Fruit fly (Drosophila melanogaster) whole organism, embryonic: ENCODE measurements around the gene ClC-a.

Source experiments
- ATbp ChIP-seq: fragments of 200-800 bp; sonication (Bioruptor generic); optimal IDR thresholded peaks from 2 replicates; lab custom pipeline; 2017; ENCODE audit warnings: missing biosample characterization, mild to moderate bottlenecking, missing genetic modification characterization, missing genetic modification reagents
- Bteb2 ChIP-seq: fragments of 200-800 bp; sonication (Bioruptor generic); optimal IDR thresholded peaks from 2 replicates; lab custom pipeline; 2016; ENCODE audit warnings: missing biosample characterization, missing genetic modification characterization
- CG11723 ChIP-seq: fragments of 200-800 bp; sonication (Bioruptor generic); optimal IDR thresholded peaks from 2 replicates; lab custom pipeline; 2017; ENCODE audit warnings: missing biosample characterization, mild to moderate bottlenecking, missing genetic modification characterization
- CG12071 ChIP-seq: fragments of 200-800 bp; sonication (Bioruptor generic); optimal IDR thresholded peaks from 3 replicates; lab custom pipeline; 2018; ENCODE audit warnings: missing biosample characterization, mild to moderate bottlenecking, missing genetic modification characterization
- CG12236 ChIP-seq: fragments of 200-800 bp; sonication (Bioruptor generic); optimal IDR thresholded peaks from 2 replicates; lab custom pipeline; 2016; ENCODE audit warnings: missing biosample characterization, missing genetic modification characterization
- CG12391 ChIP-seq: fragments of 200-800 bp; sonication (Bioruptor generic); optimal IDR thresholded peaks from 3 replicates; lab custom pipeline; 2018; ENCODE audit warnings: missing biosample characterization, mild to moderate bottlenecking, missing genetic modification characterization, moderate library complexity
- CG12744 ChIP-seq: fragments of 200-800 bp; sonication (Bioruptor generic); optimal IDR thresholded peaks from 2 replicates; lab custom pipeline; 2016; ENCODE audit warnings: missing biosample characterization, missing genetic modification characterization
- CG15479 ChIP-seq: fragments of 200-800 bp; sonication (Bioruptor generic); optimal IDR thresholded peaks from 3 replicates; lab custom pipeline; 2019; ENCODE audit warnings: missing biosample characterization, mild to moderate bottlenecking, missing genetic modification characterization, moderate library complexity
- CG15696 ChIP-seq: fragments of 200-800 bp; sonication (Bioruptor generic); optimal IDR thresholded peaks from 2 replicates; lab custom pipeline; 2019; ENCODE audit warnings: missing biosample characterization, mild to moderate bottlenecking, missing genetic modification characterization, moderate library complexity
- CG1792 ChIP-seq: fragments of 200-800 bp; sonication (Bioruptor generic); optimal IDR thresholded peaks from 2 replicates; lab custom pipeline; 2016; ENCODE audit warnings: missing biosample characterization, missing genetic modification characterization
- CG18011 ChIP-seq: fragments of 200-800 bp; sonication (Bioruptor generic); optimal IDR thresholded peaks from 2 replicates; lab custom pipeline; 2017; ENCODE audit warnings: missing biosample characterization, missing genetic modification characterization, mild to moderate bottlenecking, moderate library complexity, missing genotype
- CG32772 ChIP-seq: fragments of 200-800 bp; sonication (Bioruptor generic); IDR thresholded peaks from 2 replicates; pipeline ENCODE4 v1.3.6; 2022; ENCODE audit warnings: missing biosample characterization, missing genetic modification characterization
- CG34224 ChIP-seq: fragments of 200-800 bp; sonication (Bioruptor generic); IDR thresholded peaks from 3 replicates; pipeline ENCODE4 v1.3.6; 2022; ENCODE audit warnings: missing biosample characterization, missing genetic modification characterization; ENCODE audit not compliant: partially characterized antibody
- CG5245 ChIP-seq: fragments of 200-800 bp; sonication (Bioruptor generic); optimal IDR thresholded peaks from 3 replicates; lab custom pipeline; 2016; ENCODE audit warnings: missing biosample characterization, missing genetic modification characterization
- CG6854 ChIP-seq: fragments of 200-800 bp; sonication (Bioruptor generic); optimal IDR thresholded peaks from 3 replicates; lab custom pipeline; 2017; ENCODE audit warnings: missing biosample characterization, mild to moderate bottlenecking, missing genetic modification characterization
- CG7839 ChIP-seq: fragments of 200-800 bp; sonication (Bioruptor generic); optimal IDR thresholded peaks from 3 replicates; lab custom pipeline; 2018; ENCODE audit warnings: missing biosample characterization, mild to moderate bottlenecking, missing genetic modification characterization, moderate library complexity
- CG8281 ChIP-seq: fragments of 200-800 bp; sonication (Bioruptor generic); optimal IDR thresholded peaks from 2 replicates; lab custom pipeline; 2018; ENCODE audit warnings: missing biosample characterization, mild to moderate bottlenecking, missing genetic modification characterization, moderate library complexity
- CG8359 ChIP-seq: fragments of 200-800 bp; sonication (Bioruptor generic); optimal IDR thresholded peaks from 2 replicates; lab custom pipeline; 2017; ENCODE audit warnings: missing biosample characterization, mild to moderate bottlenecking, missing genetic modification characterization, borderline replicate concordance
- CG8765 ChIP-seq: fragments of 200-800 bp; sonication (Bioruptor generic); IDR thresholded peaks from 2 replicates; pipeline ENCODE4 v1.3.6; 2022; ENCODE audit warnings: missing biosample characterization, missing genetic modification characterization
- CG9797 ChIP-seq: fragments of 200-800 bp; sonication (Bioruptor generic); optimal IDR thresholded peaks from 3 replicates; lab custom pipeline; 2018; ENCODE audit warnings: missing biosample characterization, mild to moderate bottlenecking, missing genetic modification characterization
- CoRest ChIP-seq: fragments of 200-800 bp; sonication (Bioruptor generic); optimal IDR thresholded peaks from 3 replicates; lab custom pipeline; 2018; ENCODE audit warnings: missing biosample characterization, mild to moderate bottlenecking, missing genetic modification characterization, moderate library complexity
- D19A ChIP-seq: fragments of 200-800 bp; optimal IDR thresholded peaks from 3 replicates; lab custom pipeline; 2019; ENCODE audit warnings: missing biosample characterization, mild to moderate bottlenecking, missing genetic modification characterization, moderate library complexity
- Dbx ChIP-seq: fragments of 200-800 bp; sonication (Bioruptor generic); IDR thresholded peaks from 3 replicates; pipeline ENCODE4 v1.3.6; 2022; ENCODE audit warnings: missing biosample characterization, missing genetic modification characterization
- Dfd ChIP-seq, 2 experiments: fragments of >200 bp; optimal IDR thresholded peaks; 2 replicates each; lab custom pipeline; 2017; ENCODE audit warnings: missing biosample characterization in 2 of 2, missing genetic modification characterization in 2 of 2
- Doc2 ChIP-seq: fragments of 200-800 bp; sonication (Bioruptor generic); IDR thresholded peaks from 2 replicates; pipeline ENCODE4 v1.3.6; 2022; ENCODE audit warnings: missing biosample characterization, missing genetic modification characterization
- Dref ChIP-seq: fragments of 200-800 bp; sonication (Bioruptor generic); IDR thresholded peaks from 2 replicates; pipeline ENCODE4 v1.3.6; 2022; ENCODE audit warnings: missing biosample characterization, missing genetic modification characterization
- Fer2 ChIP-seq: fragments of 200-800 bp; sonication (Bioruptor generic); optimal IDR thresholded peaks from 2 replicates; lab custom pipeline; 2018; ENCODE audit warnings: missing biosample characterization, mild to moderate bottlenecking, missing genetic modification characterization, moderate library complexity
- Nf-YA ChIP-seq: fragments of 200-800 bp; sonication (Bioruptor generic); IDR thresholded peaks from 2 replicates; pipeline ENCODE4 v1.3.6; 2022; ENCODE audit warnings: missing biosample characterization, missing genetic modification characterization
- PHDP ChIP-seq: fragments of 200-800 bp; sonication (Bioruptor generic); optimal IDR thresholded peaks from 3 replicates; lab custom pipeline; 2018; ENCODE audit warnings: missing biosample characterization, mild to moderate bottlenecking, missing genetic modification characterization, moderate library complexity
- Rfx ChIP-seq: fragments of 200-800 bp; sonication (Bioruptor generic); IDR thresholded peaks from 2 replicates; pipeline ENCODE4 v1.3.6; 2022; ENCODE audit warnings: missing biosample characterization, missing genetic modification characterization
- Vsx1 ChIP-seq: fragments of 200-800 bp; sonication (Bioruptor generic); optimal IDR thresholded peaks from 2 replicates; lab custom pipeline; 2017; ENCODE audit warnings: missing biosample characterization, mild to moderate bottlenecking, missing genetic modification characterization, missing genetic modification reagents
- aop ChIP-seq: fragments of 200-800 bp; sonication (Bioruptor generic); IDR thresholded peaks from 2 replicates; pipeline ENCODE4 v1.3.6; 2022; ENCODE audit warnings: missing biosample characterization, missing genetic modification characterization
- ara ChIP-seq: fragments of 200-800 bp; sonication (Bioruptor generic); IDR thresholded peaks from 2 replicates; pipeline ENCODE4 v1.3.6; 2022; ENCODE audit warnings: missing biosample characterization, missing genetic modification characterization
- az2 ChIP-seq: fragments of 200-800 bp; sonication (Bioruptor generic); optimal IDR thresholded peaks from 3 replicates; lab custom pipeline; 2016; ENCODE audit warnings: missing biosample characterization, missing genetic modification characterization
- bowl ChIP-seq: fragments of 200-800 bp; sonication (Bioruptor generic); IDR thresholded peaks from 2 replicates; pipeline ENCODE4 v1.3.6; 2022; ENCODE audit warnings: missing biosample characterization, missing genetic modification characterization
- cas ChIP-seq: fragments of 200-800 bp; sonication (Bioruptor generic); IDR thresholded peaks from 2 replicates; pipeline ENCODE4 v1.3.6; 2022; ENCODE audit warnings: missing biosample characterization, missing genetic modification characterization
- danr ChIP-seq: fragments of 200-800 bp; sonication (Bioruptor generic); IDR thresholded peaks from 2 replicates; pipeline ENCODE4 v1.3.6; 2022; ENCODE audit warnings: missing biosample characterization, missing genetic modification characterization
- dmrt99B ChIP-seq: fragments of 200-800 bp; sonication (Bioruptor generic); optimal IDR thresholded peaks from 2 replicates; lab custom pipeline; 2018; ENCODE audit warnings: missing biosample characterization, mild to moderate bottlenecking, missing genetic modification characterization, moderate library complexity
- fd64A ChIP-seq: fragments of 200-800 bp; sonication (Bioruptor generic); optimal IDR thresholded peaks from 3 replicates; lab custom pipeline; 2018; ENCODE audit warnings: missing biosample characterization, mild to moderate bottlenecking, missing genetic modification characterization
- gcm ChIP-seq: fragments of 200-800 bp; sonication (Bioruptor generic); optimal IDR thresholded peaks from 2 replicates; lab custom pipeline; 2019; ENCODE audit warnings: missing biosample characterization, mild to moderate bottlenecking, missing genetic modification characterization, moderate library complexity
- gro ChIP-seq: fragments of 200-800 bp; sonication (Bioruptor generic); optimal IDR thresholded peaks from 2 replicates; lab custom pipeline; 2016; ENCODE audit warnings: missing biosample characterization, missing genetic modification characterization
- kah ChIP-seq: fragments of 200-800 bp; sonication (Bioruptor generic); optimal IDR thresholded peaks from 2 replicates; lab custom pipeline; 2018; ENCODE audit warnings: missing biosample characterization, mild to moderate bottlenecking, missing genetic modification characterization
- ken ChIP-seq: fragments of 200-800 bp; sonication (Bioruptor generic); IDR thresholded peaks from 3 replicates; pipeline ENCODE4 v1.3.6; 2022; ENCODE audit warnings: missing biosample characterization, missing genetic modification characterization
- lbe ChIP-seq: fragments of 200-800 bp; sonication (Bioruptor generic); optimal IDR thresholded peaks from 2 replicates; lab custom pipeline; 2016; ENCODE audit warnings: missing biosample characterization, mild to moderate bottlenecking, missing genetic modification characterization
- mld ChIP-seq: fragments of 200-800 bp; sonication (Bioruptor generic); IDR thresholded peaks from 3 replicates; pipeline ENCODE4 v1.3.6; 2022; ENCODE audit warnings: missing biosample characterization, missing genetic modification characterization; ENCODE audit not compliant: partially characterized antibody
- nerfin-2 ChIP-seq: fragments of 200-800 bp; sonication (Bioruptor generic); IDR thresholded peaks from 2 replicates; pipeline ENCODE4 v1.3.6; 2022; ENCODE audit warnings: missing biosample characterization, missing genetic modification characterization; ENCODE audit not compliant: partially characterized antibody
- oc ChIP-seq: fragments of 200-800 bp; sonication (Bioruptor generic); optimal IDR thresholded peaks from 2 replicates; lab custom pipeline; 2018; ENCODE audit warnings: missing biosample characterization, mild to moderate bottlenecking, missing genetic modification characterization, moderate library complexity
- psq ChIP-seq: fragments of 200-800 bp; sonication (Bioruptor generic); optimal IDR thresholded peaks from 2 replicates; lab custom pipeline; 2017; ENCODE audit warnings: missing biosample characterization, missing genetic modification characterization
- run ChIP-seq: fragments of 200-800 bp; sonication (Bioruptor generic); optimal IDR thresholded peaks from 3 replicates; lab custom pipeline; 2018; ENCODE audit warnings: missing biosample characterization, mild to moderate bottlenecking, missing genetic modification characterization
- seq ChIP-seq: fragments of 200-800 bp; sonication (Bioruptor generic); IDR thresholded peaks from 2 replicates; pipeline ENCODE4 v1.3.6; 2022; ENCODE audit warnings: missing biosample characterization, missing genetic modification characterization
- slou ChIP-seq: fragments of 200-800 bp; sonication (Bioruptor generic); optimal IDR thresholded peaks from 3 replicates; lab custom pipeline; 2016; ENCODE audit warnings: missing biosample characterization, missing genetic modification characterization
- tgo ChIP-seq: fragments of 200-800 bp; sonication (Bioruptor generic); IDR thresholded peaks from 3 replicates; pipeline ENCODE4 v1.3.6; 2022; ENCODE audit warnings: missing biosample characterization, missing genetic modification characterization

The ClC-a gene

dm6 chr3R:11777058-11777457, 35.9 kb downstream of the ClC-a start (continued):
- no peak for TF ChIP-seq Dbx
- TF ChIP-seq CG12236 (GFP tag; lab: Kevin White, UChicago), result no peak
- TF ChIP-seq lbe (GFP tag; lab: Kevin White, UChicago), result peak; percentile 13
- no peak for TF ChIP-seq Bteb2 (GFP tag; lab: Kevin White, UChicago)
- no peak for TF ChIP-seq CG5245 (GFP tag; lab: Kevin White, UChicago)
- peak; percentile 10 for TF ChIP-seq CG7839 (tag; lab: Kevin White, UChicago)
- peak; percentile 69 for TF ChIP-seq D19A (tag; lab: Kevin White, UChicago)
- TF ChIP-seq kah (GFP tag; lab: Kevin White, UChicago), result peak; percentile 67
- TF ChIP-seq oc, result no peak
- no peak for TF ChIP-seq Nf-YA (GFP tag; lab: Robert Waterston, UW)
- peak; percentile 10 for TF ChIP-seq CG12744 (GFP tag; lab: Kevin White, UChicago)
- TF ChIP-seq CG11723 (GFP tag; lab: Kevin White, UChicago), result no peak
- TF ChIP-seq CG1792, result no peak
- no peak for TF ChIP-seq CG15696
- TF ChIP-seq gro (GFP tag; lab: Kevin White, UChicago), result no peak
- no peak for TF ChIP-seq Fer2 (tag; lab: Kevin White, UChicago)
- TF ChIP-seq run, result no peak
- TF ChIP-seq nerfin-2, result no peak
- TF ChIP-seq mld (GFP tag; lab: Robert Waterston, UW), result no peak
- TF ChIP-seq CG32772 (GFP tag; lab: Robert Waterston, UW), result no peak
- peak; percentile 4 for TF ChIP-seq CG12071 (GFP tag; lab: Kevin White, UChicago)
- no peak for TF ChIP-seq ATbp
- no peak for TF ChIP-seq aop (GFP tag; lab: Robert Waterston, UW)
- TF ChIP-seq CG8765 (GFP tag; lab: Robert Waterston, UW), result no peak
- TF ChIP-seq psq (GFP tag; lab: Kevin White, UChicago), result no peak
- no peak for TF ChIP-seq CG18011 (GFP tag; lab: Kevin White, UChicago)
- 0 out of 2 replicates have a peak, but pooled peaks have one; percentile 6 for TF ChIP-seq Rfx (GFP tag; lab: Robert Waterston, UW)
- TF ChIP-seq seq (GFP tag; lab: Robert Waterston, UW), result no peak
- no peak for TF ChIP-seq Doc2 (GFP tag; lab: Robert Waterston, UW)
- TF ChIP-seq Dref (GFP tag; lab: Robert Waterston, UW), result no peak
- no peak for TF ChIP-seq bowl
- no peak for TF ChIP-seq cas (GFP tag; lab: Robert Waterston, UW)
- no peak for TF ChIP-seq ara
- TF ChIP-seq CG15479 (GFP tag; lab: Kevin White, UChicago), result no peak
- TF ChIP-seq Vsx1 (GFP tag; lab: Kevin White, UChicago), result no peak
- TF ChIP-seq danr (GFP tag; lab: Robert Waterston, UW), result no peak
- TF ChIP-seq slou (GFP tag; lab: Kevin White, UChicago), result no peak
- TF ChIP-seq Dfd (GFP tag; optimal IDR thresholded peaks at IDR 0.05; lab: Kevin White, UChicago), result no peak
- TF ChIP-seq ken (GFP tag; lab: Robert Waterston, UW), result 0 out of 3 replicates have a peak, but pooled peaks have one; percentile 41
- no peak for TF ChIP-seq CoRest
- no peak for TF ChIP-seq PHDP (tag; lab: Kevin White, UChicago)
- TF ChIP-seq az2 (GFP tag; lab: Kevin White, UChicago), result no peak
- peak; percentile 15 for TF ChIP-seq gcm (GFP tag; lab: Kevin White, UChicago)
- TF ChIP-seq tgo (GFP tag; lab: Robert Waterston, UW), result no peak
- TF ChIP-seq CG12391 (tag; lab: Kevin White, UChicago), result no peak
- no peak for TF ChIP-seq CG9797
- no peak for TF ChIP-seq dmrt99B (tag; lab: Kevin White, UChicago)
- TF ChIP-seq CG34224, result no peak
- TF ChIP-seq CG8359, result no peak
- no peak for TF ChIP-seq fd64A
- TF ChIP-seq CG6854 (GFP tag; lab: Kevin White, UChicago), result no peak
- no peak for TF ChIP-seq CG8281 (tag; lab: Kevin White, UChicago)
